Worm (Caenorhabditis elegans) whole organism, young adult: ENCODE measurements around the gene tomm-70.

Experiments
- B0019.2 ChIP-seq: fragments of 200-800 bp; sonication (Bioruptor generic); conservative IDR thresholded peaks from 2 replicates; pipeline ENCODE4 v1.3.6; 2022; ENCODE audit warnings: missing genetic modification reagents, missing genetic modification characterization, missing compliant biosample characterization
- F22D6.2 ChIP-seq: sonication (generic microtip); optimal IDR thresholded peaks from 2 replicates; lab custom pipeline; 2016; ENCODE audit warnings: mild to moderate bottlenecking, missing genetic modification characterization, missing compliant biosample characterization
- F39B2.1 ChIP-seq: fragments of 200-800 bp; sonication (Bioruptor generic); IDR thresholded peaks from 2 replicates; pipeline ENCODE4 v1.3.6; 2022; ENCODE audit warnings: missing genetic modification reagents, missing genetic modification characterization, missing compliant biosample characterization
- F49E8.2 ChIP-seq: sonication (generic microtip); optimal IDR thresholded peaks from 3 replicates; lab custom pipeline; 2017; ENCODE audit warnings: missing genetic modification characterization, mild to moderate bottlenecking, missing compliant biosample characterization, antibody characterized with exemption, moderate library complexity; ENCODE audit not compliant: insufficient read depth
- F52B5.7 ChIP-seq: sonication (generic microtip); optimal IDR thresholded peaks from 2 replicates; lab custom pipeline; 2016; ENCODE audit warnings: mild to moderate bottlenecking, missing genetic modification characterization, missing compliant biosample characterization
- F55B11.4 ChIP-seq: sonication (generic microtip); optimal IDR thresholded peaks from 2 replicates; lab custom pipeline; 2016; ENCODE audit warnings: missing compliant biosample characterization, missing genetic modification characterization, borderline replicate concordance; ENCODE audit not compliant: insufficient read depth
- F57C9.4 ChIP-seq: sonication (generic microtip); optimal IDR thresholded peaks from 2 replicates; lab custom pipeline; 2017; ENCODE audit warnings: mild to moderate bottlenecking, missing genetic modification characterization, missing compliant biosample characterization
- Y53G8AR.9 ChIP-seq: fragments of 200-800 bp; sonication (Bioruptor generic); conservative IDR thresholded peaks from 2 replicates; pipeline ENCODE4 v1.3.6; 2022; ENCODE audit warnings: missing genetic modification reagents, missing genetic modification characterization, missing compliant biosample characterization
- atf-7 ChIP-seq: sonication (generic microtip); optimal IDR thresholded peaks from 2 replicates; lab custom pipeline; 2017; ENCODE audit warnings: mild to moderate bottlenecking, missing genetic modification characterization, missing compliant biosample characterization
- athp-1 ChIP-seq: sonication (generic microtip); optimal IDR thresholded peaks from 2 replicates; lab custom pipeline; 2017; ENCODE audit warnings: mild to moderate bottlenecking, missing genetic modification characterization, missing compliant biosample characterization
- attf-5 ChIP-seq: fragments of 200-800 bp; sonication (Bioruptor generic); optimal IDR thresholded peaks from 2 replicates; lab custom pipeline; 2018; ENCODE audit warnings: mild to moderate bottlenecking, missing genetic modification characterization, missing compliant biosample characterization
- cebp-1 ChIP-seq, 2 experiments: fragments of 200-800 bp in 1 of 2; sonication (Bioruptor generic) in 1 of 2; sonication (generic microtip) in 1 of 2; IDR thresholded peaks in 1 of 2; optimal IDR thresholded peaks in 1 of 2; 2 replicates each; pipeline versions ENCODE4 v1.3.6 to Lab custom; 2017 to 2022; ENCODE audit warnings: missing compliant biosample characterization in 2 of 2, missing genetic modification characterization in 2 of 2, mild to moderate bottlenecking in 1 of 2, missing genetic modification reagents in 1 of 2, moderate library complexity in 1 of 2
- chd-7 ChIP-seq: sonication (generic microtip); optimal IDR thresholded peaks from 2 replicates; lab custom pipeline; 2016; ENCODE audit warnings: mild to moderate bottlenecking, missing genetic modification characterization, moderate library complexity, missing compliant biosample characterization
- die-1 ChIP-seq: sonication (generic microtip); optimal IDR thresholded peaks from 2 replicates; lab custom pipeline; 2016; ENCODE audit warnings: missing genotype, mild to moderate bottlenecking, missing genetic modification characterization, missing compliant biosample characterization
- efl-1 ChIP-seq: fragments of 150-350 bp; optimal IDR thresholded peaks from 2 replicates; lab custom pipeline; 2014; ENCODE audit warnings: missing biosample characterization, missing genetic modification reagents, missing genetic modification characterization
- egl-44 ChIP-seq: fragments of 200-800 bp; sonication (Bioruptor generic); IDR thresholded peaks from 2 replicates; pipeline ENCODE4 v1.3.6; 2022; ENCODE audit warnings: missing genetic modification reagents, missing genetic modification characterization, missing compliant biosample characterization
- egrh-3 ChIP-seq: fragments of 200-800 bp; sonication (Bioruptor generic); IDR thresholded peaks from 2 replicates; pipeline ENCODE4 v1.3.6; 2022; ENCODE audit warnings: missing genetic modification reagents, missing genetic modification characterization, missing compliant biosample characterization
- ekl-4 ChIP-seq: fragments of 200-800 bp; sonication (Bioruptor generic); IDR thresholded peaks from 2 replicates; pipeline ENCODE4 v1.3.6; 2022; ENCODE audit warnings: missing genetic modification reagents, missing genetic modification characterization, missing compliant biosample characterization
- let-607 ChIP-seq, 2 experiments: fragments of 200-800 bp in 1 of 2; sonication (Bioruptor generic) in 1 of 2; sonication (generic microtip) in 1 of 2; optimal IDR thresholded peaks; 2 replicates each; lab custom pipeline; 2016 to 2018; ENCODE audit warnings: mild to moderate bottlenecking in 2 of 2, missing compliant biosample characterization in 2 of 2, missing genetic modification characterization in 2 of 2, moderate library complexity in 2 of 2, missing genotype in 1 of 2
- lin-35 ChIP-seq, 3 experiments: fragments of 150-350 bp in 2 of 3; sonication (generic microtip) in 1 of 3; optimal IDR thresholded peaks; 2 replicates each; lab custom pipeline; 2014 to 2018; ENCODE audit warnings: missing biosample characterization in 3 of 3, missing genetic modification characterization in 3 of 3, missing genetic modification reagents in 3 of 3
- lin-40 ChIP-seq: sonication (generic microtip); optimal IDR thresholded peaks from 2 replicates; lab custom pipeline; 2016; ENCODE audit warnings: missing genetic modification characterization, mild to moderate bottlenecking, missing compliant biosample characterization, missing genotype, missing genetic modification reagents
- lsl-1 ChIP-seq: fragments of 200-800 bp; sonication (Bioruptor generic); optimal IDR thresholded peaks from 2 replicates; lab custom pipeline; 2018; ENCODE audit warnings: mild to moderate bottlenecking, missing genetic modification characterization, moderate library complexity, missing compliant biosample characterization
- madf-10 ChIP-seq: sonication (generic microtip); optimal IDR thresholded peaks from 2 replicates; lab custom pipeline; 2016; ENCODE audit warnings: mild to moderate bottlenecking, missing genetic modification characterization, missing compliant biosample characterization
- mxl-1 ChIP-seq: sonication (generic microtip); optimal IDR thresholded peaks from 2 replicates; lab custom pipeline; 2016; ENCODE audit warnings: missing genetic modification characterization, missing compliant biosample characterization
- nfya-2 ChIP-seq: fragments of 200-800 bp; sonication (Bioruptor generic); IDR thresholded peaks from 2 replicates; pipeline ENCODE4 v1.3.6; 2022; ENCODE audit warnings: missing genetic modification reagents, missing genetic modification characterization, missing compliant biosample characterization
- nfyb-1 ChIP-seq: fragments of 200-800 bp; sonication (Bioruptor generic); IDR thresholded peaks from 2 replicates; pipeline ENCODE4 v1.3.6; 2022; ENCODE audit warnings: missing genetic modification reagents, missing genetic modification characterization, missing compliant biosample characterization
- nhr-120 ChIP-seq: fragments of 200-800 bp; sonication (Bioruptor generic); IDR thresholded peaks from 2 replicates; pipeline ENCODE4 v1.3.6; 2022; ENCODE audit warnings: missing genetic modification characterization, missing compliant biosample characterization
- nhr-27 ChIP-seq: fragments of 200-800 bp; sonication (Bioruptor generic); optimal IDR thresholded peaks from 2 replicates; lab custom pipeline; 2018; ENCODE audit warnings: mild to moderate bottlenecking, missing genetic modification characterization, moderate library complexity, missing compliant biosample characterization
- nhr-80 ChIP-seq: sonication (generic microtip); optimal IDR thresholded peaks from 2 replicates; lab custom pipeline; 2016; ENCODE audit warnings: missing genetic modification characterization, missing compliant biosample characterization
- rec-8 ChIP-seq, 2 experiments: sonication (generic microtip); optimal IDR thresholded peaks; 2 replicates each; lab custom pipeline; 2016; ENCODE audit warnings: mild to moderate bottlenecking in 2 of 2, missing genetic modification characterization in 2 of 2, missing genetic modification reagents in 2 of 2, missing genotype in 2 of 2, missing biosample characterization in 1 of 2, missing compliant biosample characterization in 1 of 2, moderate library complexity in 1 of 2
- sea-2 ChIP-seq: fragments of 200-800 bp; sonication (Bioruptor generic); IDR thresholded peaks from 2 replicates; pipeline ENCODE4 v1.3.6; 2022; ENCODE audit warnings: missing genetic modification characterization, missing compliant biosample characterization
- snpc-1.1 ChIP-seq: sonication (generic microtip); optimal IDR thresholded peaks from 2 replicates; lab custom pipeline; 2017; ENCODE audit warnings: missing genetic modification characterization, mild to moderate bottlenecking, missing compliant biosample characterization, antibody characterized with exemption, moderate library complexity, missing genotype, missing genetic modification reagents; ENCODE audit not compliant: insufficient read depth
- somi-1 ChIP-seq: fragments of 200-800 bp; sonication (Bioruptor generic); optimal IDR thresholded peaks from 2 replicates; lab custom pipeline; 2018; ENCODE audit warnings: mild to moderate bottlenecking, missing genetic modification characterization, missing compliant biosample characterization
- tbp1 ChIP-seq: fragments of 200-800 bp; sonication (Bioruptor generic); optimal IDR thresholded peaks from 2 replicates; lab custom pipeline; 2018; ENCODE audit warnings: mild to moderate bottlenecking, missing genetic modification characterization, missing compliant biosample characterization
- unc-130 ChIP-seq: sonication (generic microtip); optimal IDR thresholded peaks from 2 replicates; lab custom pipeline; 2016; ENCODE audit warnings: missing genetic modification reagents, missing genetic modification characterization, missing compliant biosample characterization
- unc-62 ChIP-seq: fragments of 150-350 bp; optimal IDR thresholded peaks from 2 replicates; lab custom pipeline; 2014; ENCODE audit warnings: missing biosample characterization, missing genetic modification reagents, missing genetic modification characterization
- xnd-1 ChIP-seq: sonication (generic microtip); optimal IDR thresholded peaks from 2 replicates; lab custom pipeline; 2016; ENCODE audit warnings: missing genotype, missing genetic modification reagents, missing genetic modification characterization, missing compliant biosample characterization
- zim-3 ChIP-seq: sonication (generic microtip); optimal IDR thresholded peaks from 2 replicates; lab custom pipeline; 2017; ENCODE audit warnings: mild to moderate bottlenecking, missing genetic modification characterization, moderate library complexity, missing compliant biosample characterization
- ztf-22 ChIP-seq: fragments of 200-800 bp; sonication (Bioruptor generic); optimal IDR thresholded peaks from 2 replicates; lab custom pipeline; 2018; ENCODE audit warnings: mild to moderate bottlenecking, missing genetic modification characterization, moderate library complexity, missing compliant biosample characterization
- ztf-26 ChIP-seq: sonication (generic microtip); optimal IDR thresholded peaks from 2 replicates; lab custom pipeline; 2017; ENCODE audit warnings: missing genetic modification characterization, missing compliant biosample characterization

Gene tomm-70

ce11 chrIII:8785426-8785825 lies 30.9 kb upstream of the tomm-70 start (continued):
- TF ChIP-seq chd-7 (tag; lab: Kevin White, UChicago): peak; percentile 12
- TF ChIP-seq F55B11.4 (tag; lab: Kevin White, UChicago): no peak

- TF ChIP-seq ztf-26 (tag; lab: Kevin White, UChicago) (no peak), snpc-1.1 (tag; lab: Kevin White, UChicago) (no peak), zim-3 (tag; lab: Kevin White, UChicago) (no peak), F49E8.2 (tag; lab: Kevin White, UChicago) (no peak), nfya-2 (GFP tag; lab: Robert Waterston, UW) (no peak), B0019.2 (GFP tag; lab: Robert Waterston, UW) (no peak), tbp1 (GFP tag; lab: Kevin White, UChicago) (no peak), nhr-120 (GFP tag; lab: Robert Waterston, UW) (no peak), unc-130 (no peak), sea-2 (GFP tag; lab: Robert Waterston, UW) (no peak), egl-44 (GFP tag; lab: Robert Waterston, UW) (no peak), lin-35 (GFP tag; optimal IDR thresholded peaks at IDR 0.05; lab: Kevin White, UChicago) (no peak)
These were observed 29.9 kb upstream of the tomm-70 start for ce11 chrIII:8784500-8784899.

ce11 chrIII:8782744-8783143 lies 28.2 kb upstream of the tomm-70 start:
- TF ChIP-seq tbp1 (GFP tag; lab: Kevin White, UChicago) (peak; percentile 25), cebp-1 (GFP tag; IDR thresholded peaks at IDR 0.05; lab: Robert Waterston, UW) (0 out of 2 replicates have a peak, but pooled peaks have one; percentile 35), cebp-1 (tag; optimal IDR thresholded peaks at IDR 0.05; lab: Kevin White, UChicago) (peak; percentile 44), egrh-3 (GFP tag; lab: Robert Waterston, UW) (no peak), let-607 (tag; optimal IDR thresholded peaks at IDR 0.05; lab: Kevin White, UChicago) (peak in 1 of 2 experiments; percentile 37), die-1 (tag; lab: Kevin White, UChicago) (peak; percentile 44), nfyb-1 (GFP tag; lab: Robert Waterston, UW) (peak; percentile 23; the same call in 1 of the 2 replicates), attf-5 (peak; percentile 49), zim-3 (tag; lab: Kevin White, UChicago) (no peak), rec-8 (tag; optimal IDR thresholded peaks at IDR 0.05; lab: Kevin White, UChicago) (no peak), atf-7 (tag; lab: Kevin White, UChicago) (peak; percentile 47), madf-10 (no peak), efl-1 (GFP tag; lab: Kevin White, UChicago) (no peak), lsl-1 (GFP tag; lab: Kevin White, UChicago) (no peak), mxl-1 (tag; lab: Kevin White, UChicago) (no peak), unc-62 (GFP tag; lab: Kevin White, UChicago) (peak; percentile 44), somi-1 (GFP tag; lab: Kevin White, UChicago) (peak; percentile 65), F57C9.4 (no peak), F22D6.2 (peak; percentile 7), ztf-26 (tag; lab: Kevin White, UChicago) (peak; percentile 75), sea-2 (GFP tag; lab: Robert Waterston, UW) (no peak), athp-1 (no peak), xnd-1 (tag; lab: Kevin White, UChicago) (no peak), ztf-22 (GFP tag; lab: Kevin White, UChicago) (peak; percentile 30), F52B5.7 (no peak), Y53G8AR.9 (GFP tag; lab: Robert Waterston, UW) (no peak), nhr-80 (tag; lab: Kevin White, UChicago) (peak; percentile 90), lin-40 (tag; lab: Kevin White, UChicago) (peak; percentile 44), ekl-4 (GFP tag; lab: Robert Waterston, UW) (no peak), nhr-27 (tag; lab: Kevin White, UChicago) (no peak), F39B2.1 (GFP tag; lab: Robert Waterston, UW) (no peak)
